Fruit fly (Drosophila melanogaster) whole organism, adult: Measurements from ENCODE around the gene CG17637.

Experiments used
- CG14711 ChIP-seq: fragments of 200-800 bp; sonication (Bioruptor generic); optimal IDR thresholded peaks from 2 replicates; lab custom pipeline; 2018; ENCODE audit warnings: missing biosample characterization, mild to moderate bottlenecking, missing genetic modification characterization, moderate library complexity
- CG5204 ChIP-seq: fragments of 200-800 bp; sonication (Bioruptor generic); optimal IDR thresholded peaks from 2 replicates; lab custom pipeline; 2016; ENCODE audit warnings: missing biosample characterization, missing genetic modification characterization
- CG7101 ChIP-seq: fragments of 200-800 bp; sonication (Bioruptor generic); optimal IDR thresholded peaks from 2 replicates; lab custom pipeline; 2018; ENCODE audit warnings: missing biosample characterization, mild to moderate bottlenecking, missing genetic modification characterization, moderate library complexity
- cic ChIP-seq: fragments of 200-800 bp; sonication (Bioruptor generic); optimal IDR thresholded peaks from 2 replicates; lab custom pipeline; 2017; ENCODE audit warnings: missing biosample characterization, mild to moderate bottlenecking, missing genetic modification characterization, moderate library complexity
- cnc ChIP-seq, 2 experiments: fragments of >200 bp; optimal IDR thresholded peaks; 2 replicates each; lab custom pipeline; 2017
- ovo ChIP-seq: fragments of 200-800 bp; sonication (Bioruptor generic); optimal IDR thresholded peaks from 2 replicates; lab custom pipeline; 2016; ENCODE audit warnings: missing biosample characterization, missing genetic modification characterization
- toe ChIP-seq: fragments of 200-800 bp; sonication (Bioruptor generic); optimal IDR thresholded peaks from 2 replicates; lab custom pipeline; 2016; ENCODE audit warnings: missing biosample characterization, missing genetic modification characterization

DNA sequence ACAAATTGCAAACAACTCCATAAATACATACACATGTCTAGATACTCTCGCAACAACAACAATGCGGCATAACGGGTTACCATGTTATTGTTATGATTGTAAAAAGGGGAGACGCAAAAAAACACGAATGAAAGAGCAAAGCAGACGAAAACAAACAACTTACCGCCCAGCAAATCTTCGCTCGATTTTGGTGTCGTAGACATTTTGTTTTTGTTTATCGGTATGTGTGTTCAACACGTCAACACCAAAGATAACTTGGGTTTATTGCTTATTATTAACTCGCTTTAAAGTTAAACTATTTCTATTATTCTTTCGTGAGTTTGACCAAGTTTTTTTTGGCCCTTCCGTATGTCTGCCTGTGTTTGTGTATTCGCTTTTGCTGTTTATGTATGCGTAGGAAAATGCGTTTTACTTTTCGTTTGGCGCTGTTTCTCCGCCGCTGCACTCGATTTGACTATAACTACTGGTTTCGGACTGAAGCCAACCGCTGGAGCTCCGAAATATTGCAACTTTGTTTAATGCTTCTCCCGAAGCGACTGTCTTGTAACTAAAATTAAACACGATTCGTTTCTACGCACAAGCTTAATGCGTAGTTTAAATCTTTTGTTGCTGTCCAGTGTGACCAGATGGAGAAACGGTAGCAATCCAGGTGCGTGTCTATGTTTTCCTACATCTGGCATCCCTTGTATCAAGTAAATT, 15.0 kb downstream of the CG17637 start, which contains the start of gene BNIP3:
- TF ChIP-seq cnc (optimal IDR thresholded peaks at IDR 0.05; lab: Kevin White, UChicago), result no peak
- TF ChIP-seq ovo (GFP tag; lab: Kevin White, UChicago), result peak; percentile 52
- TF ChIP-seq CG5204 (GFP tag; lab: Kevin White, UChicago), result no peak
- no peak for TF ChIP-seq CG7101 (tag; lab: Kevin White, UChicago)
- TF ChIP-seq CG14711 (tag; lab: Kevin White, UChicago), result no peak
- no peak for TF ChIP-seq toe
- TF ChIP-seq cic (GFP tag; lab: Kevin White, UChicago), result peak; percentile 41
